Fruit fly (Drosophila melanogaster) Kc167 (cell line): ENCODE measurements around the gene Fbxl7.

Experiments
- Myc ChIP-seq: fragments of >200 bp; optimal IDR thresholded peaks from 2 replicates; lab custom pipeline; 2017; ENCODE audit warnings: missing external identifiers
- Sin3A ChIP-seq: fragments of >200 bp; optimal IDR thresholded peaks from 2 replicates; lab custom pipeline; 2018; ENCODE audit warnings: missing external identifiers
- h ChIP-seq: fragments of >200 bp; optimal IDR thresholded peaks from 3 replicates; lab custom pipeline; 2018; ENCODE audit warnings: missing external identifiers
- insv ChIP-seq: fragments of >200 bp; optimal IDR thresholded peaks from 3 replicates; lab custom pipeline; 2018; ENCODE audit warnings: missing external identifiers
- psq ChIP-seq: fragments of >200 bp; optimal IDR thresholded peaks from 2 replicates; lab custom pipeline; 2017; ENCODE audit warnings: missing external identifiers
- ttk ChIP-seq: sonication (Bioruptor generic); optimal IDR thresholded peaks from 2 replicates; lab custom pipeline; 2017; ENCODE audit warnings: missing external identifiers

Gene Fbxl7

dm6 chr3R:15920229-15920533 lies 517 bp upstream of the Fbxl7 start:
- TF ChIP-seq Myc, result no peak
- TF ChIP-seq psq (lab: Kevin White, UChicago), result no peak
- TF ChIP-seq h (lab: Kevin White, UChicago), result no peak
- TF ChIP-seq Sin3A (lab: Kevin White, UChicago), result no peak
- no peak for TF ChIP-seq ttk (lab: Kevin White, UChicago)
- no peak for TF ChIP-seq insv

dm6 chr3R:15921747-15922146 lies 1.0 kb downstream of the Fbxl7 start:
- TF ChIP-seq ttk (lab: Kevin White, UChicago), result no peak
- TF ChIP-seq Sin3A (lab: Kevin White, UChicago), result no peak
- TF ChIP-seq psq (lab: Kevin White, UChicago), result no peak
- TF ChIP-seq insv, result no peak
- TF ChIP-seq h (lab: Kevin White, UChicago), result no peak
- no peak for TF ChIP-seq Myc

DNA sequence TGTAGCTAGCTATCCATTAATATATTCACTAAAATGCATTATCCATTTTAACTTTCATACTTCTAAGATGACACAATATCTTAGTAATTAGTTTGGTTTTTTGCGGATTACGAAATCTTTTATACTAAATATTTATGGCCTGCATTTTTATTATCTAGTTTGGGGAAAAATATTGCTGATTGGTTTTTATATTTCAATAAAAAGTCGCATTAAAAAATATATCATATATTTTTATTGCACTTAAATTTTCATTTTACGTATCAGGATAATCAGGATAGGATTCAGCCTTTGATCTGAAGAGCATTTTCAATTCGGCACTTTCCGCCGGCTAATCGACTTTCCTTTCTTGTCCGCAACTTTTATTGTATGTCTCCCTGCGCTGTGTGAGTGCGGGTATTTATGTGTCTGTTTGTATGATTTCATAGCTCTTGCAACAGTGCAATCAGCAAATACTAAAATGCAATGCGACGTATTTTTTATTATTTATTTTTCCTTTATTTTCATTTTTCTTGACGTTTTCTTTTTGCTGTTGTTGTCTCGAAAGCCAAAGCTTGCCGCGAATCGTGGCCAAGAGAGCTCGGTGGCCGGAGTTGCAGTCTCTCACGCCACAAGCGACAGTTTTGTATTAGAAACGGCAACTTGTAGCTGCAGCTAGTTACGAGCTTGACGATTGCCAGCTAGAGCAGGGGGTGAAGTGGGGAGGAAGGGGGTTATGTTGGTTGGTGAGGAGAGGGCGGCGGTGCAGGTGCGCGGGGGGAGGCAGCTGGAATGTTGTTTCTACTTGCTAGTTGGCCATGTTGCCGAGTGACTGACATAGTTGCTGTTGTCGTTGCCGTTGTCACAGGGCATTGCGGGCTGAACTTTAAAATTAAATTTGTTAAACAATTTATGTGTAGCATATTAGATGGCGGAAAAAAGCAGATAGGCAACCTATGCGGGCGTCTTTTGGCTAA lies 2.2 kb downstream of the Fbxl7 start:
- TF ChIP-seq ttk (lab: Kevin White, UChicago), result no peak
- TF ChIP-seq insv, result no peak
- no peak for TF ChIP-seq psq (lab: Kevin White, UChicago)

DNA sequence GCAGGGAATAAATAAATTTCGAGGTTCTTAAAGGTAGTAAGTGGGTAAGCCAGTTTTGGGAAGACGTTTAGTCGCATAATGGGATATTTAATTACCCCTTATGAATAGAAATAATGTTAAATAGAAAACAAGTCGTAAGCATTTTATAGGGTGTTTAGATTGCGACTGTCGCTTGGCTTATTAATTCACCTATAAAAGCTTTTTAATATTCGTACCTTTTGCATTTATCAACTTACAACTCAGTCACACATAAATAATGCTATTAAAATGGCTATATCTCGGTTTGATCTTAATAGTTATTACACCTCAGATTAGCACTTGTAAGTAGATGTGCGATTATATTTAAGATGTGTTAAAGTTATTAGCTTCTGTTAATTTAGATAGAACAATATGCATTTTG lies 4.6 kb downstream of the Fbxl7 start, which contains the start of gene CG34276:
Gene CG34276 (plus strand): TSS at position 301 of the 400 bp plus-strand sequence.
- TF ChIP-seq psq (lab: Kevin White, UChicago) (no peak), insv (no peak), Myc (no peak), Sin3A (lab: Kevin White, UChicago) (no peak), h (lab: Kevin White, UChicago) (no peak), ttk (lab: Kevin White, UChicago) (no peak)

DNA sequence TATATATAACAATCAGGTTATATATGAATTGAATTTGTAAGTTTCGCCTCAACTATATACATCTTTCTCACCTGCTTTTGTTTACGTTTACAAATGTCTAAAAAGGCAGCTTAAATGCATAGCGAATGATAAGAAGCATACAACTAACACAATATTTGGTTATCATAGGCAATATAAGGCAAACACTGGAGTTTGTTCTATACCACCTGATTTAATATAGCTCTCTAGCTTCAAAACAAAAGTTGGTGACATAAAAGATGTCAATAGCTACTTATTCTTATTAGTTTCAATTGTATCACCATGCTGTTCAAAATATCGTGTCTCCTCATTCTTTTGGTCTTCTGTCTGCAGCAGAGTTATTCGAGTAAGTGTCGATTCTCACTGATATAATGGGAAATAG lies 5.2 kb downstream of the Fbxl7 start:
- no peak for TF ChIP-seq ttk (lab: Kevin White, UChicago)
- TF ChIP-seq Sin3A (lab: Kevin White, UChicago), result no peak
- TF ChIP-seq psq (lab: Kevin White, UChicago), result no peak
- TF ChIP-seq insv, result no peak
- TF ChIP-seq Myc, result no peak
- no peak for TF ChIP-seq h (lab: Kevin White, UChicago)

DNA sequence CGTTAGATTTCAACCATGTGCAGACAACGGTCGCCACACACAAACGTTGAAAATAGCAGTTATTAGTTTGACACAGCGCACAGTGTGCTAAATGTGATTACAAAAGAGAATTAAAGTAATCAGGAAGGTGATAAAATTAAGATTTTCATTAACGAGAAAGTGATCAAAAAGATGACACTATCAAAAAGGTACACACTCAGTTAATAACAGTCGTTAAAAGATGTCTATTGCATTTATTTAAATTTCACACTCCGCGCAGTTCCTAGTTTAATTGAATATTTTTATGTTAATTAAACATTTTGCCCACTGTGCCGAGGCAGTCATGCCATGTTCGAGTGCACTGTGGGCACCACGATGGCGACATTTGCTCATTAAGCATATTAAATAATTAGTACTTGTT lies 6.5 kb downstream of the Fbxl7 start:
- TF ChIP-seq ttk (lab: Kevin White, UChicago), result no peak
- TF ChIP-seq psq (lab: Kevin White, UChicago), result no peak
- TF ChIP-seq h (lab: Kevin White, UChicago), result no peak
- no peak for TF ChIP-seq Myc
- TF ChIP-seq insv, result no peak
- no peak for TF ChIP-seq Sin3A (lab: Kevin White, UChicago)

- no peak for TF ChIP-seq psq (lab: Kevin White, UChicago)
- TF ChIP-seq Sin3A (lab: Kevin White, UChicago), result no peak
- TF ChIP-seq h (lab: Kevin White, UChicago), result no peak
- no peak for TF ChIP-seq ttk (lab: Kevin White, UChicago)
- no peak for TF ChIP-seq Myc
These were observed 7.4 kb downstream of the Fbxl7 start for dm6 chr3R:15928127-15928526.

DNA sequence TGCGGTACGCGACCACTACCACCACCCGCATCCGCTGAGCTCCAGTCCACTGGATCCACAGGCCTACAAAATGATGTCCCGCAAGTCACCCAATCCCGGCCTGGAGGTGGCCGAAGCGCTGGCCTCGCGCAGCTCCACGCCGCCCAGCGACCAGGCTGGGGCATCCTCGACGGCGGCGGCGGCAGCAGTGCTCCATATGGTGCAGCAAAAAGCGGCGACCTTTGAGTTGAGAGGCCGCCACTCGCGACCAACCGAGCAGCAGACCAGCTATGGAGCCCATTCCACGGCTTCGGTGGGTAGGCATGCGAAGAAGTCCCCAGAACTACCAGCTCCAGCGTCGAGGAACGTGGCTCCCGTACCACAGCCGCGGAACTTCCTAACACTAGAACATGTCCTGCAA lies 9.4 kb downstream of the Fbxl7 start:
- no peak for TF ChIP-seq psq (lab: Kevin White, UChicago)
- TF ChIP-seq Myc, result no peak
- no peak for TF ChIP-seq Sin3A (lab: Kevin White, UChicago)
- no peak for TF ChIP-seq insv
- no peak for TF ChIP-seq h (lab: Kevin White, UChicago)
- no peak for TF ChIP-seq ttk (lab: Kevin White, UChicago)

DNA sequence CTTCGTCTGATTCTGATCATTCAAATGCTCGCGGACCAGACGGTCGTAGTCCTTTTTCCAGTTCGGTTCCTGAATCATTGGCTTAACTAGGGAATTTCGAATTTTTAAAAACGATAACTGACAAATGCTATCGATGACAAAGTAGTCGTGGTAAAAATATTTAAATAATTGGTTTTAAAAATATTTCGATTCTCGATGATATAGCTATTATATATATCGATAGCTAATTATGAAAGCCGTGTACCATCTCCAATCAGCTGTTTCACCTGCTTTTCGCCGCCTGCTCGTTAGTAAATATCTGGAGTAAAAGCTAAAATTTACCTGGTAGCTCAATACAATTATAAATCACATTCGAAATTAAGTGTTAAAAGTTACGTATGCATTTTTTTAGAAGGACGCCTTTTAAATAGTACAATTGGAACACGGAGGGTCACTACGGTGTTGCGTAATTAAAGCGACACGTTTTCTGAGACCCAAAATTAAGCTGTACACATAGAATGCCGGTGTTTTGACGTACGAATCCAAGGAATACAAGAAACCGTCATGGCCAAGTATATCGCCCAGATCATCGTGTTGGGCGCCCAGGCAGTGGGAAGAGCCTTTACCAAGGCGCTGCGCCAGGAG lies 13.0 kb downstream of the Fbxl7 start, which contains the start of the genes CG5478 and blp:
Gene CG5478 (minus strand): TSS at position 126 of the 624 bp plus-strand sequence.
Gene blp (plus strand): TSS at position 239 of the 624 bp plus-strand sequence.
- no peak for TF ChIP-seq h (lab: Kevin White, UChicago)
- no peak for TF ChIP-seq Myc
- TF ChIP-seq Sin3A (lab: Kevin White, UChicago), result no peak
- TF ChIP-seq ttk (lab: Kevin White, UChicago), result no peak
- TF ChIP-seq psq (lab: Kevin White, UChicago), result no peak
- TF ChIP-seq insv, result no peak

dm6 chr3R:15934952-15935351 lies 14.3 kb downstream of the Fbxl7 start, which contains the start of gene Sap47:
Sap47 (plus strand) TSS chr3R:15935100.
- no peak for TF ChIP-seq Myc
- TF ChIP-seq ttk (lab: Kevin White, UChicago), result no peak
- TF ChIP-seq h (lab: Kevin White, UChicago), result no peak
- no peak for TF ChIP-seq psq (lab: Kevin White, UChicago)
- TF ChIP-seq Sin3A (lab: Kevin White, UChicago), result no peak
- no peak for TF ChIP-seq insv

DNA sequence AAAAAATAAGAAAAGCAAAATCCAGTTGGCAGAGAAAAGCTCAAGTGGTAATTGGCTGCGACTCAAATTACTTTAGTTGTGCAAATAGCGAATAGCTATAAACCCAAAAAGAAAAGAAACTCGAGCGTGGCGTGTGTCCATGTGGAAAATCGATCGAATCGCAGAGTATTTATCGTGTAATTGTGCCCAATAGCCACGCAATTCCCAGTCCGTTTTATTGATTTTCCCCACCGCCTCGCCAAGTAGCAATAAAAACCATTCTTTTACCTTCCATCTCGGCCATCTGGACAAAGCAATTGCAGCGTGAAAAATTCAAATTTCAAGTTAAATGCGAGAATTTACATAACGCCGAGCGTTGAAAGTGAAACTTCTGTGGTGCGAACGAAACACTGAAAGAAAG lies 14.8 kb downstream of the Fbxl7 start:
- TF ChIP-seq psq (lab: Kevin White, UChicago) (no peak), ttk (lab: Kevin White, UChicago) (no peak), insv (no peak), h (lab: Kevin White, UChicago) (no peak), Myc (no peak)

DNA sequence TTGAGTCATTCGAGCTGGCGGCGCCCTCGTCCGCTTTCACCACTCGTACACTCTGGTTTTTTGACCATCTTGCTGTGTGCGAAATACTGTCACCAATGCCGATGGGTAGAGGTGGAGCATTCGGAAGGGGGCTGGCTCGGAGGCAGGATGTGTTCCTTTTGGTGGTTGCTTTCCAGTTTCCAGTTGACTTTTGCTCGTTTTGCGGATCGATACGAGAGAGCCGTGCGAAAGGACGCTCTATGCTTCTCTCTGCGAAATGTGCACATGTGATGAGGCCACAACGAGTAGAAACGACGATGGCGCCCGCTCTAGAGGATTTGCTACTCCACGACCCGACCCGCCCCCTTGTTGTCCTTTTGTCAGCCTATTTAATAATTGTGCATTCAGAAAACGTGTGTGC lies 17.0 kb downstream of the Fbxl7 start:
- TF ChIP-seq insv (no peak), Sin3A (lab: Kevin White, UChicago) (no peak), Myc (no peak), ttk (lab: Kevin White, UChicago) (no peak), h (lab: Kevin White, UChicago) (no peak), psq (lab: Kevin White, UChicago) (no peak)
